Fruit fly (Drosophila melanogaster) whole organism, embryonic: ENCODE data around the gene Polr1H.
A peak's percentile ranks its signal among the peaks of the same experiment; 100 is the strongest.

ENCODE experiments used
- Adf1 ChIP-seq: fragments of 200-800 bp; sonication (Bioruptor generic); IDR thresholded peaks from 2 replicates; pipeline ENCODE4 v1.3.6; 2022; ENCODE audit warnings: missing biosample characterization, missing genetic modification characterization
- CG12391 ChIP-seq: fragments of 200-800 bp; sonication (Bioruptor generic); optimal IDR thresholded peaks from 3 replicates; lab custom pipeline; 2018; ENCODE audit warnings: missing biosample characterization, mild to moderate bottlenecking, missing genetic modification characterization, moderate library complexity
- CG16779 ChIP-seq: fragments of 200-800 bp; sonication (Bioruptor generic); IDR thresholded peaks from 2 replicates; pipeline ENCODE4 v1.3.6; 2022; ENCODE audit warnings: missing biosample characterization, missing genetic modification characterization
- CG3847 ChIP-seq: fragments of 200-800 bp; sonication (Bioruptor generic); IDR thresholded peaks from 2 replicates; pipeline ENCODE4 v1.3.6; 2022; ENCODE audit warnings: missing biosample characterization, missing genetic modification characterization
- D19A ChIP-seq: fragments of 200-800 bp; optimal IDR thresholded peaks from 3 replicates; lab custom pipeline; 2019; ENCODE audit warnings: missing biosample characterization, mild to moderate bottlenecking, missing genetic modification characterization, moderate library complexity
- Hand ChIP-seq: fragments of 200-800 bp; sonication (Bioruptor generic); optimal IDR thresholded peaks from 2 replicates; lab custom pipeline; 2017; ENCODE audit warnings: mild to moderate bottlenecking, missing biosample characterization, missing genetic modification reagents, missing genetic modification characterization
- Jarid2 ChIP-seq: fragments of 200-800 bp; sonication (Bioruptor generic); optimal IDR thresholded peaks from 3 replicates; lab custom pipeline; 2017; ENCODE audit warnings: mild to moderate bottlenecking, missing biosample characterization, missing genetic modification reagents, missing genetic modification characterization
- Neu2 ChIP-seq: fragments of 200-800 bp; sonication (Bioruptor generic); optimal IDR thresholded peaks from 3 replicates; lab custom pipeline; 2016; ENCODE audit warnings: missing biosample characterization, missing genetic modification characterization, borderline replicate concordance
- Oaz ChIP-seq: fragments of 200-800 bp; sonication (Bioruptor generic); IDR thresholded peaks from 2 replicates; pipeline ENCODE4 v1.3.6; 2022; ENCODE audit warnings: missing biosample characterization, missing genetic modification characterization
- pho ChIP-seq: fragments of 200-800 bp; sonication (Bioruptor generic); optimal IDR thresholded peaks from 2 replicates; lab custom pipeline; 2016; ENCODE audit warnings: missing biosample characterization, missing genetic modification characterization
- pnt ChIP-seq: fragments of 200-800 bp; sonication (Bioruptor generic); optimal IDR thresholded peaks from 3 replicates; lab custom pipeline; 2016; ENCODE audit warnings: missing biosample characterization, missing genetic modification characterization
- sisA ChIP-seq: fragments of 200-800 bp; sonication (Bioruptor generic); IDR thresholded peaks from 2 replicates; pipeline ENCODE4 v1.3.6; 2022; ENCODE audit warnings: missing biosample characterization, missing genetic modification characterization
- twi ChIP-seq: fragments of 200-800 bp; optimal IDR thresholded peaks from 2 replicates; lab custom pipeline; 2019; ENCODE audit warnings: missing biosample characterization, mild to moderate bottlenecking, missing genetic modification characterization, moderate library complexity

DNA sequence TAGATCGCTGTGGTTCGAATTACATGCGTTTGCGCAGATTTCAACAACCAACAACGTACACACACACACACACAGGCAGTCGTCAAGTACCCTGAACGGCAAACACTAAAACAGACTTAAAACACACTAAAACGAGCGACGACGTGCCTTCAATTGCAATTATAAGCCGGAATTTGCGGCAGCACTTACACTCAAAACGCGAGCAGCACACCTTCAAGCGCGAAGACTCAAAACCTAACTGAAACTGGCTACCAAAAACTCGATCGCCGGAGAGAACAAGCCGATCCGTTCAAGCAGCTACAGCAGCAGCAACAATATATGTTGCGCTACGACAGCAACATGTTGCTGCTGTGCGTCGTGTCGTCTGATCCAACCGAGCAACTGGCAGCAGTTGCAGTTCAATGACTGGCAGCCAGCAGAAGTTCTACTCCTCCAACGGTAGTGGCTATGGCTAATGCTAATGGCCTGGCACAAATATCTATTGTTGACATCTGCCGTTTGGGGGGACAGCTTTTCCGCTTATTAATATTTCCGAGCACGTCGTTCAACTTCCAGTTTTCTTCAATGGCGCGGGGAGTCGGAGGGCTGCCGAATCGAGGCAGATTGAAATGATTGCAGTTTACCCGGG lies 4.8 kb upstream of the Polr1H start, which contains the start of gene tsl:
- TF ChIP-seq sisA (GFP tag; lab: Robert Waterston, UW) (no peak), D19A (no peak), Adf1 (GFP tag; lab: Robert Waterston, UW) (peak; percentile 9; the same call in 1 of the 2 replicates), pnt (GFP tag; lab: Kevin White, UChicago) (no peak), CG16779 (GFP tag; lab: Robert Waterston, UW) (no peak), twi (no peak), Oaz (no peak), Hand (GFP tag; lab: Kevin White, UChicago) (no peak), CG3847 (GFP tag; lab: Robert Waterston, UW) (no peak), Jarid2 (GFP tag; lab: Kevin White, UChicago) (peak; percentile 74), Neu2 (GFP tag; lab: Kevin White, UChicago) (no peak), pho (no peak), CG12391 (tag; lab: Kevin White, UChicago) (no peak)
